Fruit fly (Drosophila melanogaster) whole organism, pupa: ENCODE data around the gene ND-MLRQ.

Experiments
- CG10348 ChIP-seq: fragments of 200-800 bp; sonication (Bioruptor generic); IDR thresholded peaks from 2 replicates; pipeline ENCODE4 v1.3.6; 2022; ENCODE audit warnings: missing biosample characterization, missing genetic modification characterization
- CG12605 ChIP-seq: fragments of 200-800 bp; sonication (Bioruptor generic); IDR thresholded peaks from 2 replicates; pipeline ENCODE4 v1.3.6; 2022; ENCODE audit warnings: missing biosample characterization, missing genetic modification characterization
- CG13204 ChIP-seq: fragments of 200-800 bp; sonication (Bioruptor generic); optimal IDR thresholded peaks from 2 replicates; lab custom pipeline; 2018; ENCODE audit warnings: missing biosample characterization, mild to moderate bottlenecking, missing genetic modification characterization, moderate library complexity
- CG14655 ChIP-seq: fragments of 200-800 bp; sonication (Bioruptor generic); optimal IDR thresholded peaks from 3 replicates; lab custom pipeline; 2017; ENCODE audit warnings: mild to moderate bottlenecking, missing biosample characterization, missing genetic modification reagents, missing genetic modification characterization
- CG15710 ChIP-seq: fragments of 200-800 bp; sonication (Bioruptor generic); optimal IDR thresholded peaks from 2 replicates; lab custom pipeline; 2018; ENCODE audit warnings: missing biosample characterization, mild to moderate bottlenecking, missing genetic modification characterization, moderate library complexity
- CG17806 ChIP-seq: fragments of 200-800 bp; sonication (Bioruptor generic); optimal IDR thresholded peaks from 2 replicates; lab custom pipeline; 2018; ENCODE audit warnings: missing biosample characterization, mild to moderate bottlenecking, missing genetic modification characterization, moderate library complexity
- CG32121 ChIP-seq: fragments of 200-800 bp; sonication (Bioruptor generic); IDR thresholded peaks from 2 replicates; pipeline ENCODE4 v1.3.6; 2022; ENCODE audit warnings: missing biosample characterization, missing genetic modification characterization
- CG34367 ChIP-seq: fragments of 200-800 bp; sonication (Bioruptor generic); optimal IDR thresholded peaks from 2 replicates; lab custom pipeline; 2018; ENCODE audit warnings: missing biosample characterization, mild to moderate bottlenecking, missing genetic modification characterization
- CG4496 ChIP-seq: fragments of 200-800 bp; sonication (Bioruptor generic); IDR thresholded peaks from 3 replicates; pipeline ENCODE4 v1.3.6; 2022; ENCODE audit warnings: missing biosample characterization, missing genetic modification characterization
- CG8159 ChIP-seq: fragments of 200-800 bp; sonication (Bioruptor generic); optimal IDR thresholded peaks from 3 replicates; lab custom pipeline; 2018; ENCODE audit warnings: missing biosample characterization, mild to moderate bottlenecking, missing genetic modification characterization, moderate library complexity
- CG8301 ChIP-seq: fragments of 200-800 bp; sonication (Bioruptor generic); optimal IDR thresholded peaks from 2 replicates; lab custom pipeline; 2018; ENCODE audit warnings: missing biosample characterization, mild to moderate bottlenecking, missing genetic modification characterization
- CG9948 ChIP-seq: fragments of 200-800 bp; sonication (Bioruptor generic); optimal IDR thresholded peaks from 2 replicates; lab custom pipeline; 2018; ENCODE audit warnings: missing biosample characterization, mild to moderate bottlenecking, missing genetic modification characterization, moderate library complexity
- D1 ChIP-seq: fragments of 200-800 bp; sonication (Bioruptor generic); optimal IDR thresholded peaks from 2 replicates; lab custom pipeline; 2018; ENCODE audit warnings: missing biosample characterization, mild to moderate bottlenecking, missing genetic modification characterization, moderate library complexity
- EcR ChIP-seq: fragments of 200-800 bp; sonication (Bioruptor generic); optimal IDR thresholded peaks from 3 replicates; lab custom pipeline; 2019; ENCODE audit warnings: missing biosample characterization, missing genetic modification characterization, mild to moderate bottlenecking, moderate library complexity, missing genetic modification reagents
- Ets98B ChIP-seq: fragments of 200-800 bp; sonication (Bioruptor generic); IDR thresholded peaks from 2 replicates; pipeline ENCODE4 v1.3.6; 2022; ENCODE audit warnings: missing biosample characterization, missing genetic modification characterization
- Pif1A ChIP-seq: fragments of 200-800 bp; sonication (Bioruptor generic); optimal IDR thresholded peaks from 3 replicates; lab custom pipeline; 2016; ENCODE audit warnings: missing biosample characterization, missing genetic modification characterization
- Pif1B ChIP-seq: fragments of 200-800 bp; sonication (Bioruptor generic); optimal IDR thresholded peaks from 3 replicates; lab custom pipeline; 2016; ENCODE audit warnings: missing biosample characterization, missing genetic modification characterization
- Snoo ChIP-seq: fragments of 200-800 bp; sonication (Bioruptor generic); optimal IDR thresholded peaks from 3 replicates; lab custom pipeline; 2017; ENCODE audit warnings: missing biosample characterization, mild to moderate bottlenecking, missing genetic modification characterization, inconsistent platforms
- fd96Ca ChIP-seq: fragments of 200-800 bp; sonication (Bioruptor generic); IDR thresholded peaks from 3 replicates; pipeline ENCODE4 v1.3.6; 2022; ENCODE audit warnings: missing biosample characterization, missing genetic modification characterization
- gl ChIP-seq: fragments of 200-800 bp; sonication (Bioruptor generic); optimal IDR thresholded peaks from 2 replicates; lab custom pipeline; 2018; ENCODE audit warnings: missing biosample characterization, mild to moderate bottlenecking, missing genetic modification characterization
- rn ChIP-seq: fragments of 200-800 bp; sonication (Bioruptor generic); IDR thresholded peaks from 2 replicates; pipeline ENCODE4 v1.3.6; 2022; ENCODE audit warnings: missing biosample characterization, missing genetic modification characterization

ND-MLRQ gene

DNA sequence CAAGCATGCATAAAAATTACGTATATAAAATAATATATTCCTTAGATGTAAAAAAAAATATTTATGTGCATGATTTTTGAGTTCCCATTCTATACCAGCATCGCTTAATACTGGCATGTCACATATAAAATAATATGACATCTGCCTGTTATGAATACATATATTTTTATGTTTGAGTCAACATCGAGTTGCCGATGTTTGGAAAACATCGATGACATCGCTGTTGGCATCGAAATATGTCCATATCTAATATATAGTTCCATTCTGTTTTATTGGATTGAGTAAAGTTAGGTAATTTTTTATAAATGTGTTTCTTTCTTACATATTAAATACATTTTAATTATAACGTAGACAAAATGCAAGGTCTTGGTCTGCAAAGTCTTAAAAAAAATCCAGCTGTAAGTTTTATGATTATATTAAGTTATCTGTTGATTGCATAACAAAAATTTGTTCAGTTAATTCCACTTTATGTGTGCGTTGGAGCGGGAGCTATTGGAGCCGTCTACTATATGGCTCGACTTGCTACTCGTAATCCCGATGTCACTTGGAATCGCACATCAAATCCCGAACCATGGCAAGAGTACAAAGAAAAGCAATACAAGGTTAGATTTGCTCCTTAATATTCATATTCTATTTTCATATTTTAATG, at the start of gene ND-MLRQ:
TSS of gene ND-MLRQ (plus strand) at position 248 of the 649 bp plus-strand sequence.
- no peak for TF ChIP-seq CG17806 (tag; lab: Kevin White, UChicago)

- no peak for TF ChIP-seq rn (GFP tag; lab: Robert Waterston, UW)
- TF ChIP-seq, all 21 proteins: peak for 0
Measured at dm6 chr3L:23336557-23336956, 2.6 kb upstream of the ND-MLRQ start.

dm6 chr3L:23337939-23338338, 1.2 kb upstream of the ND-MLRQ start, which contains the start of gene alpha-Cat:
TSS of gene alpha-Cat (minus strand) at chr3L:23338100.
- TF ChIP-seq Ets98B (GFP tag; lab: Robert Waterston, UW) (no peak), CG34367 (tag; lab: Kevin White, UChicago) (no peak), CG4496 (no peak), rn (GFP tag; lab: Robert Waterston, UW) (no peak), CG13204 (GFP tag; lab: Kevin White, UChicago) (no peak), CG17806 (tag; lab: Kevin White, UChicago) (no peak), Pif1A (GFP tag; lab: Kevin White, UChicago) (no peak), CG8159 (tag; lab: Kevin White, UChicago) (no peak), CG14655 (GFP tag; lab: Kevin White, UChicago) (no peak), gl (no peak), CG32121 (GFP tag; lab: Robert Waterston, UW) (no peak), CG8301 (tag; lab: Kevin White, UChicago) (no peak), CG10348 (GFP tag; lab: Robert Waterston, UW) (no peak), D1 (tag; lab: Kevin White, UChicago) (no peak), Pif1B (no peak)

DNA sequence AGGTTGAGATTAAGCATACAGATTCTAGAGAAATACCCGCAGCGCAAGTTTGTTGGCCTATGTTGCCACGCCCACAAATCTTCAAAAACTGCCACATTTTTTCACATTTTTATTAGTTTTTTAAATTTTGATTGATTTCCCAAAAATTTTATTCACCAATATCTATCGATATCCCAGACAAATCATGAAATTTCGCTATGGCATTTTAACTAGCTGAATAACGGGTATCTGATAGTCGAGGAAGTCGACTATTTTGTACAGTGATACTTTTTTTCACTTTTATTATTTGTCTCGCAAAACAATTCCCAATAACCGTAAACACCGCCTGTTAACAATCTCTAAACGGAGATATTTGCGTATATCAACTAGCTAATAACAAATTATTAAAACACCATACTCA, 944 bp downstream of the ND-MLRQ start:
- TF ChIP-seq Snoo (tag; lab: Kevin White, UChicago) = no peak
- no peak for TF ChIP-seq CG15710
- no peak for TF ChIP-seq CG34367 (tag; lab: Kevin White, UChicago)
- TF ChIP-seq CG14655 (GFP tag; lab: Kevin White, UChicago) = no peak
- TF ChIP-seq fd96Ca = no peak
- no peak for TF ChIP-seq CG13204 (GFP tag; lab: Kevin White, UChicago)
- no peak for TF ChIP-seq CG8301 (tag; lab: Kevin White, UChicago)
- TF ChIP-seq CG8159 (tag; lab: Kevin White, UChicago) = no peak
- no peak for TF ChIP-seq CG12605
- no peak for TF ChIP-seq D1 (tag; lab: Kevin White, UChicago)
- no peak for TF ChIP-seq Pif1B
- no peak for TF ChIP-seq CG32121 (GFP tag; lab: Robert Waterston, UW)
- no peak for TF ChIP-seq rn (GFP tag; lab: Robert Waterston, UW)
- TF ChIP-seq gl = no peak
- TF ChIP-seq Ets98B (GFP tag; lab: Robert Waterston, UW) = no peak
- no peak for TF ChIP-seq CG4496
- no peak for TF ChIP-seq CG10348 (GFP tag; lab: Robert Waterston, UW)
- TF ChIP-seq, all 21 proteins: peak for 0

dm6 chr3L:23343438-23343837, 4.3 kb downstream of the ND-MLRQ start:
- TF ChIP-seq CG9948 (tag; lab: Kevin White, UChicago) (no peak), CG12605 (no peak), fd96Ca (no peak), EcR (GFP tag; lab: Kevin White, UChicago) (no peak), CG32121 (GFP tag; lab: Robert Waterston, UW) (no peak), Snoo (tag; lab: Kevin White, UChicago) (no peak), CG13204 (GFP tag; lab: Kevin White, UChicago) (no peak), D1 (tag; lab: Kevin White, UChicago) (no peak), CG8301 (tag; lab: Kevin White, UChicago) (no peak), CG8159 (tag; lab: Kevin White, UChicago) (no peak), rn (GFP tag; lab: Robert Waterston, UW) (no peak), CG15710 (no peak)

DNA sequence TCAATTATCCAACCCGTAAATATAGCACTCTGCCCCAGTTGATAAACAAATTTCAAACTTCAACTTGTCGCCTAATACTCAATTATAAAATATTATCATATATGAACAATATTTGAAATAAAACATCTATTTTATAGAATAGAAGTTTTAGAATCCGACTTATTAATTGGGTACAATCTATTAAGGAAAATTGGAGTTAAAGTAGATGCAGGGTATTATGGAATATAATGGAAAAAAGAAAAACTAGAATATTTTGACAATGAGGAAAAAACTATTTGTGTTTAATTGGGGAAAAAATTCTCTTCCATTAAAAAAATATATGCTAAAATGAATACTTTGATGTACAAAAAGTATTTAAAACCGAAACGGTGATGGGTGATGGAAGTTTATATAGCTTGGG, 7.6 kb downstream of the ND-MLRQ start:
- no peak for TF ChIP-seq CG10348 (GFP tag; lab: Robert Waterston, UW)
